Worm (Caenorhabditis elegans): ENCODE results near the gene K09A9.8.

Gene K09A9.8

DNA sequence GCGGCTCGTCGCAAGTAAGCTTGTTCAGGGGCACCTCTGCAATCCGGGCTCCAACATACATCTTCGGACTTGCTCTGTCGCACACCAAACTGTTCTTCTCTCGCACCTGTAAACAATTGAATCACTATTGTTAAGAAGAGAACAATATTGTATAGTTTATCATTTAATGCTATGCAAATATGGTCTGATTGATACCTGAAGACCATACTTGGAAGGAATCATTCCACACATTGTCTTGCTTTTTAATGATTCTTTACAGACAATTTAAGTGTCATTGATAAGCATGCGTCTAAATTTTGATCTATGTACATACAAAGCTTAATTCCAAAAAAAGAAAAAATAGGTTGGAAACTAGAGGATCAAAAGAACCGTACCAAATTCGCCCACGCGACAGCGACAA, 50.0 kb downstream of the K09A9.8 start:
- TF ChIP-seq unc-62 (GFP tag; optimal IDR thresholded peaks at IDR 0.05) = no peak
- peak; percentile 16 for TF ChIP-seq sma-9 (GFP tag; optimal IDR thresholded peaks at IDR 0.05)
- no peak for TF ChIP-seq sma-9 (tag; optimal IDR thresholded peaks at IDR 0.05)

Measured in whole organism, L2 larva.